Fruit fly (Drosophila melanogaster) whole organism, embryonic: ENCODE results near the gene sun.
A peak's percentile ranks its signal among the peaks of the same experiment; 100 is the strongest.

Source experiments
- Ada2b ChIP-seq: fragments of 200-800 bp; sonication (Bioruptor generic); IDR thresholded peaks from 2 replicates; pipeline ENCODE4 v1.3.6; 2022; ENCODE audit warnings: missing biosample characterization, missing genetic modification characterization
- C15 ChIP-seq: fragments of 200-800 bp; sonication (Bioruptor generic); IDR thresholded peaks from 3 replicates; pipeline ENCODE4 v1.3.6; 2022; ENCODE audit warnings: missing biosample characterization, missing genetic modification characterization
- CG10147 ChIP-seq: fragments of 200-800 bp; sonication (Bioruptor generic); optimal IDR thresholded peaks from 2 replicates; lab custom pipeline; 2019; ENCODE audit warnings: missing biosample characterization, mild to moderate bottlenecking, missing genetic modification characterization, moderate library complexity
- CG10321 ChIP-seq: fragments of 200-800 bp; sonication (Bioruptor generic); IDR thresholded peaks from 2 replicates; pipeline ENCODE4 v1.3.6; 2022; ENCODE audit warnings: missing biosample characterization, missing genetic modification characterization
- CG10431 ChIP-seq: fragments of 200-800 bp; sonication (Bioruptor generic); optimal IDR thresholded peaks from 3 replicates; lab custom pipeline; 2018; ENCODE audit warnings: missing biosample characterization, mild to moderate bottlenecking, missing genetic modification characterization
- CG12659 ChIP-seq: fragments of 200-800 bp; sonication (Bioruptor generic); optimal IDR thresholded peaks from 3 replicates; lab custom pipeline; 2017; ENCODE audit warnings: mild to moderate bottlenecking, missing biosample characterization, missing genetic modification reagents, missing genetic modification characterization
- CG14860 ChIP-seq: fragments of 200-800 bp; sonication (Bioruptor generic); IDR thresholded peaks from 3 replicates; pipeline ENCODE4 v1.3.6; 2022; ENCODE audit warnings: missing biosample characterization, missing genetic modification characterization; ENCODE audit not compliant: partially characterized antibody
- CG15269 ChIP-seq: fragments of 200-800 bp; sonication (Bioruptor generic); optimal IDR thresholded peaks from 2 replicates; lab custom pipeline; 2018; ENCODE audit warnings: missing biosample characterization, mild to moderate bottlenecking, missing genetic modification characterization, moderate library complexity
- CG1529 ChIP-seq: fragments of 200-800 bp; sonication (Bioruptor generic); optimal IDR thresholded peaks from 3 replicates; lab custom pipeline; 2018; ENCODE audit warnings: missing biosample characterization, missing genetic modification characterization
- CG15601 ChIP-seq: fragments of 200-800 bp; sonication (Bioruptor generic); optimal IDR thresholded peaks from 3 replicates; lab custom pipeline; 2019; ENCODE audit warnings: missing biosample characterization, mild to moderate bottlenecking, missing genetic modification characterization, moderate library complexity
- CG1647 ChIP-seq: fragments of 200-800 bp; sonication (Bioruptor generic); optimal IDR thresholded peaks from 3 replicates; lab custom pipeline; 2016; ENCODE audit warnings: missing biosample characterization, missing genetic modification characterization
- CG16813 ChIP-seq: fragments of 200-800 bp; sonication (Bioruptor generic); IDR thresholded peaks from 3 replicates; pipeline ENCODE4 v1.3.6; 2022; ENCODE audit warnings: missing biosample characterization, missing genetic modification characterization; ENCODE audit not compliant: partially characterized antibody
- CG3847 ChIP-seq: fragments of 200-800 bp; sonication (Bioruptor generic); IDR thresholded peaks from 2 replicates; pipeline ENCODE4 v1.3.6; 2022; ENCODE audit warnings: missing biosample characterization, missing genetic modification characterization
- CG4282 ChIP-seq: fragments of 200-800 bp; sonication (Bioruptor generic); optimal IDR thresholded peaks from 2 replicates; lab custom pipeline; 2016; ENCODE audit warnings: missing biosample characterization, missing genetic modification characterization
- CG6765 ChIP-seq: fragments of 200-800 bp; sonication (Bioruptor generic); optimal IDR thresholded peaks from 3 replicates; lab custom pipeline; 2017; ENCODE audit warnings: missing biosample characterization, mild to moderate bottlenecking, missing genetic modification characterization
- CG6791 ChIP-seq: fragments of 200-800 bp; sonication (Bioruptor generic); IDR thresholded peaks from 3 replicates; pipeline ENCODE4 v1.3.6; 2022; ENCODE audit warnings: missing biosample characterization, missing genetic modification characterization; ENCODE audit not compliant: partially characterized antibody
- CG6854 ChIP-seq: fragments of 200-800 bp; sonication (Bioruptor generic); optimal IDR thresholded peaks from 3 replicates; lab custom pipeline; 2017; ENCODE audit warnings: missing biosample characterization, mild to moderate bottlenecking, missing genetic modification characterization
- CG7786 ChIP-seq: fragments of 200-800 bp; sonication (Bioruptor generic); optimal IDR thresholded peaks from 2 replicates; lab custom pipeline; 2016; ENCODE audit warnings: missing biosample characterization, missing genetic modification characterization
- CG8281 ChIP-seq: fragments of 200-800 bp; sonication (Bioruptor generic); optimal IDR thresholded peaks from 2 replicates; lab custom pipeline; 2018; ENCODE audit warnings: missing biosample characterization, mild to moderate bottlenecking, missing genetic modification characterization, moderate library complexity
- CG8359 ChIP-seq: fragments of 200-800 bp; sonication (Bioruptor generic); optimal IDR thresholded peaks from 2 replicates; lab custom pipeline; 2017; ENCODE audit warnings: missing biosample characterization, mild to moderate bottlenecking, missing genetic modification characterization, borderline replicate concordance
- Hand ChIP-seq: fragments of 200-800 bp; sonication (Bioruptor generic); optimal IDR thresholded peaks from 2 replicates; lab custom pipeline; 2017; ENCODE audit warnings: mild to moderate bottlenecking, missing biosample characterization, missing genetic modification reagents, missing genetic modification characterization
- Hmr ChIP-seq: fragments of 200-800 bp; sonication (Bioruptor generic); optimal IDR thresholded peaks from 3 replicates; lab custom pipeline; 2017; ENCODE audit warnings: mild to moderate bottlenecking, missing biosample characterization, missing genetic modification reagents, missing genetic modification characterization
- Hr3 ChIP-seq: fragments of 200-800 bp; sonication (Bioruptor generic); optimal IDR thresholded peaks from 3 replicates; lab custom pipeline; 2016; ENCODE audit warnings: missing biosample characterization, missing genetic modification characterization
- Mes4 ChIP-seq: fragments of 200-800 bp; sonication (Bioruptor generic); optimal IDR thresholded peaks from 2 replicates; lab custom pipeline; 2016; ENCODE audit warnings: missing biosample characterization, missing genetic modification characterization
- NC2α ChIP-seq: fragments of 200-800 bp; sonication (Bioruptor generic); optimal IDR thresholded peaks from 2 replicates; lab custom pipeline; 2016; ENCODE audit warnings: missing biosample characterization, missing genetic modification characterization
- NFAT ChIP-seq: fragments of 200-800 bp; sonication (Bioruptor generic); IDR thresholded peaks from 2 replicates; pipeline ENCODE4 v1.3.6; 2022; ENCODE audit warnings: missing biosample characterization, missing genetic modification characterization
- Stat92E ChIP-seq, 3 experiments: fragments of >200 bp in 2 of 3; fragments of 200-800 bp in 1 of 3; sonication (Bioruptor generic) in 1 of 3; optimal IDR thresholded peaks; 2 replicates each; lab custom pipeline; 2017 to 2019; ENCODE audit warnings: missing biosample characterization in 3 of 3, missing genetic modification characterization in 3 of 3, mild to moderate bottlenecking in 1 of 3, moderate library complexity in 1 of 3
- Taf1 ChIP-seq: fragments of 200-800 bp; sonication (Bioruptor generic); IDR thresholded peaks from 2 replicates; pipeline ENCODE4 v1.3.6; 2022; ENCODE audit warnings: missing biosample characterization, missing genetic modification characterization
- Usf ChIP-seq: fragments of 200-800 bp; sonication (Bioruptor generic); optimal IDR thresholded peaks from 2 replicates; lab custom pipeline; 2017; ENCODE audit warnings: missing genotype, missing biosample characterization, missing genetic modification characterization
- amos ChIP-seq: fragments of 200-800 bp; sonication (Bioruptor generic); IDR thresholded peaks from 2 replicates; pipeline ENCODE4 v1.3.6; 2022; ENCODE audit warnings: missing biosample characterization, missing genetic modification characterization; ENCODE audit not compliant: partially characterized antibody
- az2 ChIP-seq: fragments of 200-800 bp; sonication (Bioruptor generic); optimal IDR thresholded peaks from 3 replicates; lab custom pipeline; 2016; ENCODE audit warnings: missing biosample characterization, missing genetic modification characterization
- cato ChIP-seq: fragments of 200-800 bp; sonication (Bioruptor generic); optimal IDR thresholded peaks from 2 replicates; lab custom pipeline; 2016; ENCODE audit warnings: missing biosample characterization, missing genetic modification characterization, borderline replicate concordance
- dan ChIP-seq: fragments of 200-800 bp; sonication (Bioruptor generic); IDR thresholded peaks from 2 replicates; pipeline ENCODE4 v1.3.6; 2022; ENCODE audit warnings: missing biosample characterization, missing genetic modification characterization
- dmrt99B ChIP-seq: fragments of 200-800 bp; sonication (Bioruptor generic); optimal IDR thresholded peaks from 2 replicates; lab custom pipeline; 2018; ENCODE audit warnings: missing biosample characterization, mild to moderate bottlenecking, missing genetic modification characterization, moderate library complexity
- ems ChIP-seq: fragments of 200-800 bp; sonication (Bioruptor generic); optimal IDR thresholded peaks from 3 replicates; lab custom pipeline; 2016; ENCODE audit warnings: missing biosample characterization, missing genetic modification characterization
- en ChIP-seq: fragments of 200-800 bp; sonication (Bioruptor generic); optimal IDR thresholded peaks from 2 replicates; lab custom pipeline; 2016; ENCODE audit warnings: missing biosample characterization, missing genetic modification characterization
- gcm2 ChIP-seq: fragments of 200-800 bp; sonication (Bioruptor generic); optimal IDR thresholded peaks from 2 replicates; lab custom pipeline; 2016; ENCODE audit warnings: missing biosample characterization, missing genetic modification characterization
- lbe ChIP-seq: fragments of 200-800 bp; sonication (Bioruptor generic); optimal IDR thresholded peaks from 2 replicates; lab custom pipeline; 2016; ENCODE audit warnings: missing biosample characterization, mild to moderate bottlenecking, missing genetic modification characterization
- maf-S ChIP-seq: fragments of 200-800 bp; sonication (Bioruptor generic); optimal IDR thresholded peaks from 2 replicates; lab custom pipeline; 2016; ENCODE audit warnings: missing biosample characterization, missing genetic modification characterization
- pb ChIP-seq: fragments of 200-800 bp; sonication (Bioruptor generic); optimal IDR thresholded peaks from 3 replicates; lab custom pipeline; 2016; ENCODE audit warnings: missing biosample characterization, missing genetic modification characterization
- peb ChIP-seq: fragments of 200-800 bp; sonication (Bioruptor generic); IDR thresholded peaks from 2 replicates; pipeline ENCODE4 v1.3.6; 2022; ENCODE audit warnings: missing biosample characterization, missing genetic modification characterization
- pnt ChIP-seq: fragments of 200-800 bp; sonication (Bioruptor generic); optimal IDR thresholded peaks from 3 replicates; lab custom pipeline; 2016; ENCODE audit warnings: missing biosample characterization, missing genetic modification characterization
- sd ChIP-seq: fragments of 200-800 bp; sonication (Bioruptor generic); optimal IDR thresholded peaks from 3 replicates; lab custom pipeline; 2018; ENCODE audit warnings: missing biosample characterization, mild to moderate bottlenecking, missing genetic modification characterization, moderate library complexity
- sim ChIP-seq: fragments of 200-800 bp; sonication (Bioruptor generic); IDR thresholded peaks from 2 replicates; pipeline ENCODE4 v1.3.6; 2022; ENCODE audit warnings: missing biosample characterization, missing genetic modification characterization
- slp2 ChIP-seq: fragments of 200-800 bp; sonication (Bioruptor generic); optimal IDR thresholded peaks from 2 replicates; lab custom pipeline; 2016; ENCODE audit warnings: missing biosample characterization, missing genetic modification characterization
- ssp ChIP-seq: fragments of 200-800 bp; sonication (Bioruptor generic); IDR thresholded peaks from 2 replicates; pipeline ENCODE4 v1.3.6; 2022; ENCODE audit warnings: missing biosample characterization, missing genetic modification characterization
- twi ChIP-seq: fragments of 200-800 bp; optimal IDR thresholded peaks from 2 replicates; lab custom pipeline; 2019; ENCODE audit warnings: missing biosample characterization, mild to moderate bottlenecking, missing genetic modification characterization, moderate library complexity
- vnd ChIP-seq: fragments of 200-800 bp; sonication (Bioruptor generic); IDR thresholded peaks from 3 replicates; pipeline ENCODE4 v1.3.6; 2022; ENCODE audit warnings: missing biosample characterization, missing genetic modification characterization; ENCODE audit not compliant: partially characterized antibody
- z ChIP-seq: fragments of 200-800 bp; sonication (Bioruptor generic); IDR thresholded peaks from 3 replicates; pipeline ENCODE4 v1.3.6; 2022; ENCODE audit warnings: missing biosample characterization, missing genetic modification characterization

sun gene

DNA sequence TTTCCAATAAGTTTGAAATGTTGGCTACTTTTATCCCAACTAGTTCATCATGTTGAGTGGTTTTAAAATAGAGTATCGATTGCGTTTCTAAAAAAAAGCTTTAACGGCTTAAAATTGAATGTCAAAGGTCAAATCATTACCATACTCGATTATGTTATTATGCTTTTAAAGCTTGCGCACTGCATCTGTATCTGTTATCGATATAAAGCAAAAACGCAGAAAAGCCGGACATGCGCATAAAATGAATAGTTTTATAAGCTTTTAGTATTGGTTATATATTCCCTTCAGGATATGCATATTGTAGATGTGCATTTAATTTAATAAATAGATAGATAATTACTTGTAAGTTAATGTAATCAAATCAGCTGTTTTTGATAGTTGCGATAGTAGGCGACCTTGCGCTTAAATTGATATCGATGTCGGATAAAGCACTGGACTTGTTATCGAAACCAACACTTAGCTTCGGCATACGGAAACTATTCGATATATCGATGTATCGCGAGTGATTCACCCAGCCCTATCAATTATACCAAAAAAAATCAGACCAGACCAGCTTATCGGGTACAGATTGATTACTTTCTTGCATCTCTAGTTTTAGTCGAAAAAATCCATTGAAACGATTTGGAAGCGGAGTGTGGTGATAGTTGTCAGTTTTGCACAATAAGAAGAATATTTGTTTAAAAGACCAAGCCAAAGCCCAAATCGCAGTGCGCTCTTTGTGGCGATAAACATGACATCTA is 42.7 kb upstream of the sun start, which contains the start of gene shi (continued):
- TF ChIP-seq CG6854 (no peak), Taf1 (GFP tag; lab: Robert Waterston, UW) (no peak), CG10321 (GFP tag; lab: Robert Waterston, UW) (no peak), C15 (GFP tag; lab: Robert Waterston, UW) (no peak), CG16813 (GFP tag; lab: Robert Waterston, UW) (peak; percentile 98), CG4282 (GFP tag; lab: Kevin White, UChicago) (no peak), ssp (GFP tag; lab: Robert Waterston, UW) (peak; percentile 51), amos (GFP tag; lab: Robert Waterston, UW) (peak; percentile 99), CG15601 (tag; lab: Kevin White, UChicago) (peak; percentile 89), CG10147 (no peak), Hand (no peak), Ada2b (GFP tag; lab: Robert Waterston, UW) (no peak), slp2 (GFP tag; lab: Kevin White, UChicago) (no peak), vnd (GFP tag; lab: Robert Waterston, UW) (peak; percentile 99), CG7786 (GFP tag; lab: Kevin White, UChicago) (peak; percentile 14), CG1647 (GFP tag; lab: Kevin White, UChicago) (no peak), NC2α (no peak), CG8281 (tag; lab: Kevin White, UChicago) (no peak), sd (tag; lab: Kevin White, UChicago) (no peak), en (GFP tag; lab: Kevin White, UChicago) (no peak), CG8359 (GFP tag; lab: Kevin White, UChicago) (no peak), CG12659 (GFP tag; lab: Kevin White, UChicago) (peak; percentile 76), peb (no peak), dan (GFP tag; lab: Robert Waterston, UW) (no peak), pb (GFP tag; lab: Kevin White, UChicago) (no peak), CG14860 (GFP tag; lab: Robert Waterston, UW) (peak; percentile 97), Hmr (GFP tag; lab: Kevin White, UChicago) (peak; percentile 45), lbe (GFP tag; lab: Kevin White, UChicago) (no peak), CG6765 (GFP tag; lab: Kevin White, UChicago) (no peak), CG1529 (GFP tag; lab: Kevin White, UChicago) (no peak), gcm2 (GFP tag; lab: Kevin White, UChicago) (no peak), CG3847 (GFP tag; lab: Robert Waterston, UW) (no peak), CG15269 (no peak), CG6791 (GFP tag; lab: Robert Waterston, UW) (peak; percentile 99), CG10431 (GFP tag; lab: Kevin White, UChicago) (peak; percentile 28), NFAT (no peak), az2 (GFP tag; lab: Kevin White, UChicago) (no peak), pnt (no peak), Stat92E (GFP tag; optimal IDR thresholded peaks at IDR 0.05; lab: Kevin White, UChicago) (no peak), dmrt99B (tag; lab: Kevin White, UChicago) (no peak), Usf (no peak), Hr3 (GFP tag; lab: Kevin White, UChicago) (no peak), Mes4 (no peak), ems (GFP tag; lab: Kevin White, UChicago) (no peak), z (GFP tag; lab: Robert Waterston, UW) (no peak), sim (GFP tag; lab: Robert Waterston, UW) (no peak), twi (no peak), cato (no peak), maf-S (GFP tag; lab: Kevin White, UChicago) (no peak)
